Worm (Caenorhabditis elegans) whole organism, L1 larva: ENCODE results near the gene C14B1.12.
"Not testable (repeated sequence)": the region's sequence is repeated elsewhere in the genome, so short reads cannot be mapped to it uniquely, and the experiment has no call there.

ENCODE experiments used
- Y116A8C.19 ChIP-seq: sonication (generic microtip); optimal IDR thresholded peaks from 2 replicates; lab custom pipeline; 2016; ENCODE audit warnings: missing compliant biosample characterization, missing genetic modification characterization, borderline replicate concordance
- aly-2 ChIP-seq: fragments of 150-350 bp; optimal IDR thresholded peaks from 2 replicates; lab custom pipeline; 2014; ENCODE audit warnings: missing biosample characterization, missing genetic modification characterization
- ceh-82 ChIP-seq, 3 experiments: fragments of 150-350 bp in 1 of 3; sonication (generic microtip) in 2 of 3; optimal IDR thresholded peaks; 2 replicates each; lab custom pipeline; 2014 to 2017; ENCODE audit warnings: missing biosample characterization in 3 of 3, missing genetic modification characterization in 3 of 3
- ceh-88 ChIP-seq: fragments of 200-800 bp; sonication (Bioruptor generic); IDR thresholded peaks from 2 replicates; pipeline ENCODE4 v1.3.6; 2022; ENCODE audit warnings: missing genetic modification characterization, missing compliant biosample characterization
- ceh-90 ChIP-seq: sonication (generic microtip); optimal IDR thresholded peaks from 2 replicates; lab custom pipeline; 2016; ENCODE audit warnings: missing genetic modification characterization, missing compliant biosample characterization
- dpl-1 ChIP-seq, 3 experiments: fragments of 150-350 bp in 2 of 3; sonication (generic microtip) in 1 of 3; optimal IDR thresholded peaks; 2 replicates each; lab custom pipeline; 2014 to 2017; ENCODE audit warnings: missing biosample characterization in 3 of 3, missing genetic modification characterization in 3 of 3, missing genetic modification reagents in 3 of 3
- dsc-1 ChIP-seq: sonication (generic microtip); optimal IDR thresholded peaks from 2 replicates; lab custom pipeline; 2016; ENCODE audit warnings: mild to moderate bottlenecking, missing genetic modification characterization, missing compliant biosample characterization
- efl-1 ChIP-seq, 4 experiments: fragments of 150-350 bp; optimal IDR thresholded peaks in 3 of 4; peaks in 1 of 4; 1 replicate in 1 of 4; 2 replicates in 3 of 4; lab custom pipeline; 2014; ENCODE audit warnings: missing biosample characterization in 2 of 4, missing genetic modification characterization in 2 of 4, missing genetic modification reagents in 2 of 4
- egl-13 ChIP-seq: sonication (generic microtip); optimal IDR thresholded peaks from 2 replicates; lab custom pipeline; 2016; ENCODE audit warnings: missing genotype, missing genetic modification reagents, missing genetic modification characterization, missing compliant biosample characterization
- ets-5 ChIP-seq: fragments of 200-800 bp; sonication (Bioruptor generic); IDR thresholded peaks from 2 replicates; pipeline ENCODE4 v1.3.6; 2022; ENCODE audit warnings: missing genetic modification characterization, missing compliant biosample characterization
- grh-1 ChIP-seq: fragments of 200-800 bp; sonication (Bioruptor generic); IDR thresholded peaks from 2 replicates; pipeline ENCODE4 v1.3.6; 2022; ENCODE audit warnings: missing genetic modification reagents, missing genetic modification characterization, missing compliant biosample characterization
- hpl-2 ChIP-seq: fragments of 150-350 bp; optimal IDR thresholded peaks from 2 replicates; lab custom pipeline; 2014; ENCODE audit warnings: missing biosample characterization, missing genetic modification reagents, missing genetic modification characterization
- isw-1 ChIP-seq: fragments of 200-800 bp; sonication (Bioruptor generic); IDR thresholded peaks from 2 replicates; pipeline ENCODE4 v1.3.6; 2022; ENCODE audit warnings: missing genetic modification characterization, missing compliant biosample characterization
- jun-1 ChIP-seq: fragments of 150-350 bp; optimal IDR thresholded peaks from 2 replicates; lab custom pipeline; 2014; ENCODE audit warnings: missing biosample characterization, missing genetic modification reagents, missing genetic modification characterization
- lin-14 ChIP-seq: fragments of 200-800 bp; sonication (Bioruptor generic); optimal IDR thresholded peaks from 2 replicates; lab custom pipeline; 2018; ENCODE audit warnings: mild to moderate bottlenecking, missing genetic modification characterization, moderate library complexity, missing compliant biosample characterization
- lin-35 ChIP-seq, 2 experiments: fragments of 150-350 bp; optimal IDR thresholded peaks; 2 replicates each; lab custom pipeline; 2014; ENCODE audit warnings: missing biosample characterization in 2 of 2, missing genetic modification characterization in 2 of 2, missing genetic modification reagents in 2 of 2
- lin-39 ChIP-seq: fragments of 150-350 bp; optimal IDR thresholded peaks from 2 replicates; lab custom pipeline; 2014; ENCODE audit warnings: missing biosample characterization, missing genetic modification reagents, missing genetic modification characterization
- lir-3 ChIP-seq: sonication (generic microtip); optimal IDR thresholded peaks from 2 replicates; lab custom pipeline; 2016; ENCODE audit warnings: mild to moderate bottlenecking, missing genetic modification characterization, moderate library complexity, missing compliant biosample characterization; ENCODE audit not compliant: poor library complexity
- lsy-2 ChIP-seq, 2 experiments: fragments of 150-350 bp; optimal IDR thresholded peaks; 2 replicates each; lab custom pipeline; 2014; ENCODE audit warnings: missing biosample characterization in 2 of 2, missing genetic modification characterization in 2 of 2
- mab-9 ChIP-seq: fragments of 200-800 bp; sonication (Bioruptor generic); IDR thresholded peaks from 2 replicates; pipeline ENCODE4 v1.3.6; 2022; ENCODE audit warnings: missing genetic modification reagents, missing genetic modification characterization, missing compliant biosample characterization
- nhr-12 ChIP-seq: sonication (generic microtip); optimal IDR thresholded peaks from 2 replicates; lab custom pipeline; 2017; ENCODE audit warnings: missing biosample characterization, missing genetic modification characterization
- nhr-19 ChIP-seq: fragments of 200-800 bp; sonication (Bioruptor generic); conservative IDR thresholded peaks from 2 replicates; pipeline ENCODE4 v1.3.6; 2022; ENCODE audit warnings: missing genetic modification characterization, missing compliant biosample characterization
- nhr-20 ChIP-seq: sonication (generic microtip); optimal IDR thresholded peaks from 2 replicates; lab custom pipeline; 2016; ENCODE audit warnings: mild to moderate bottlenecking, missing genetic modification characterization, missing compliant biosample characterization
- nhr-237 ChIP-seq: fragments of 150-350 bp; optimal IDR thresholded peaks from 2 replicates; lab custom pipeline; 2014; ENCODE audit warnings: missing biosample characterization, missing genetic modification characterization
- nhr-47 ChIP-seq: sonication (generic microtip); optimal IDR thresholded peaks from 2 replicates; lab custom pipeline; 2016; ENCODE audit warnings: mild to moderate bottlenecking, missing genetic modification characterization, moderate library complexity, missing compliant biosample characterization
- nhr-71 ChIP-seq: sonication (generic microtip); optimal IDR thresholded peaks from 2 replicates; lab custom pipeline; 2016; ENCODE audit warnings: mild to moderate bottlenecking, missing genetic modification characterization, moderate library complexity, missing compliant biosample characterization
- nhr-85 ChIP-seq: sonication (generic microtip); peaks from one replicate; lab custom pipeline; 2016; ENCODE audit warnings: missing genetic modification characterization, inconsistent platforms, missing compliant biosample characterization
- nhr-90 ChIP-seq: sonication (generic microtip); optimal IDR thresholded peaks from 2 replicates; lab custom pipeline; 2016; ENCODE audit warnings: mild to moderate bottlenecking, missing genetic modification characterization, missing compliant biosample characterization; ENCODE audit not compliant: poor library complexity
- rnt-1 ChIP-seq: sonication (generic microtip); optimal IDR thresholded peaks from 2 replicates; lab custom pipeline; 2016; ENCODE audit warnings: mild to moderate bottlenecking, missing genetic modification characterization, moderate library complexity, missing compliant biosample characterization
- skn-1 ChIP-seq: fragments of 150-350 bp; optimal IDR thresholded peaks from 2 replicates; lab custom pipeline; 2014; ENCODE audit warnings: missing biosample characterization, missing genetic modification characterization
- snu-23 ChIP-seq: sonication (generic microtip); optimal IDR thresholded peaks from 2 replicates; lab custom pipeline; 2016; ENCODE audit warnings: missing genetic modification characterization, missing compliant biosample characterization
- sox-4 ChIP-seq: sonication (generic microtip); optimal IDR thresholded peaks from 2 replicates; lab custom pipeline; 2016; ENCODE audit warnings: missing genetic modification characterization, missing compliant biosample characterization
- swsn-7 ChIP-seq: sonication (generic microtip); optimal IDR thresholded peaks from 2 replicates; lab custom pipeline; 2016; ENCODE audit warnings: missing genetic modification characterization, missing compliant biosample characterization
- tbx-2 ChIP-seq: sonication (generic microtip); optimal IDR thresholded peaks from 2 replicates; lab custom pipeline; 2016; ENCODE audit warnings: missing genetic modification characterization, missing compliant biosample characterization
- unc-62 ChIP-seq: fragments of 150-350 bp; optimal IDR thresholded peaks from 2 replicates; lab custom pipeline; 2014; ENCODE audit warnings: missing biosample characterization, missing genetic modification reagents, missing genetic modification characterization
- unc-86 ChIP-seq: sonication (generic microtip); optimal IDR thresholded peaks from 2 replicates; lab custom pipeline; 2016; ENCODE audit warnings: missing genetic modification characterization, missing compliant biosample characterization
- unc-98 ChIP-seq: fragments of 200-800 bp; sonication (Bioruptor generic); IDR thresholded peaks from 2 replicates; pipeline ENCODE4 v1.3.6; 2022; ENCODE audit warnings: missing genetic modification characterization, missing compliant biosample characterization
- xbp-1 ChIP-seq: sonication (generic microtip); optimal IDR thresholded peaks from 2 replicates; lab custom pipeline; 2016; ENCODE audit warnings: missing genetic modification characterization, missing compliant biosample characterization
- zip-4 ChIP-seq: fragments of 200-800 bp; sonication (Bioruptor generic); optimal IDR thresholded peaks from 2 replicates; lab custom pipeline; 2018; ENCODE audit warnings: mild to moderate bottlenecking, missing genetic modification characterization, moderate library complexity, missing compliant biosample characterization

The C14B1.12 gene

ce11 chrIII:3701411-3702310, 23.1 kb downstream of the C14B1.12 start, which contains the start of the genes pdi-1 and C14B1.2 (continued):
- no peak for TF ChIP-seq ets-5 (GFP tag; lab: Robert Waterston, UW)
- no peak for TF ChIP-seq lin-39 (tag; lab: Kevin White, UChicago)

- TF ChIP-seq Y116A8C.19 (tag; lab: Kevin White, UChicago) (no peak), aly-2 (tag; lab: Kevin White, UChicago) (no peak), mab-9 (GFP tag; lab: Robert Waterston, UW) (no peak), zip-4 (no peak), dpl-1 (GFP tag; optimal IDR thresholded peaks at IDR 0.05; lab: Kevin White, UChicago) (no peak), ceh-88 (GFP tag; lab: Robert Waterston, UW) (no peak), snu-23 (GFP tag; lab: Kevin White, UChicago) (no peak), nhr-20 (tag; lab: Kevin White, UChicago) (no peak), nhr-12 (no peak)
Measured at ce11 chrIII:3699275-3699674, 25.5 kb downstream of the C14B1.12 start, which contains the start of gene cyn-9. Gene cyn-9 (minus strand): TSS chrIII:3699640.

- TF ChIP-seq lsy-2 (tag; optimal IDR thresholded peaks at IDR 0.05; lab: Kevin White, UChicago), result no peak
- TF ChIP-seq jun-1 (tag; lab: Kevin White, UChicago), result no peak
- no peak for TF ChIP-seq lin-35 (GFP tag; optimal IDR thresholded peaks at IDR 0.05; lab: Kevin White, UChicago)
- no peak for TF ChIP-seq hpl-2 (GFP tag; lab: Kevin White, UChicago)
- no peak for TF ChIP-seq unc-62 (GFP tag; lab: Kevin White, UChicago)
- no peak for TF ChIP-seq isw-1
- TF ChIP-seq nhr-71 (tag; lab: Kevin White, UChicago), result no peak
- no peak for TF ChIP-seq zip-4
- TF ChIP-seq skn-1, result no peak
- no peak for TF ChIP-seq grh-1
- TF ChIP-seq nhr-85 (tag; lab: Kevin White, UChicago), result no peak
- TF ChIP-seq tbx-2 (tag; lab: Kevin White, UChicago), result no peak
- TF ChIP-seq ceh-90, result no peak
- TF ChIP-seq egl-13 (tag; lab: Kevin White, UChicago), result no peak
- TF ChIP-seq sox-4 (tag; lab: Kevin White, UChicago), result no peak
- no peak for TF ChIP-seq nhr-237 (tag; lab: Kevin White, UChicago)
Measured at ce11 chrIII:3698366-3698765, 26.4 kb downstream of the C14B1.12 start.

- not testable (repeated sequence) for TF ChIP-seq efl-1 (optimal IDR thresholded peaks at IDR 0.05; lab: Kevin White, UChicago)
- TF ChIP-seq efl-1 (GFP tag; optimal IDR thresholded peaks at IDR 0.05 in 1 of 2; lab: Kevin White, UChicago) (peak in 1 of 2 experiments; percentile 57), isw-1 (0 out of 2 replicates have a peak, but pooled peaks have one; percentile 4), nhr-19 (GFP tag; lab: Robert Waterston, UW) (peak; percentile 46)
Measured at ce11 chrIII:3697181-3697580, 27.6 kb downstream of the C14B1.12 start.

ce11 chrIII:3695398-3695797, 29.4 kb downstream of the C14B1.12 start:
- TF ChIP-seq ceh-82 (tag; optimal IDR thresholded peaks at IDR 0.05; lab: Kevin White, UChicago) (peak in 1 of 3 experiments; percentile 16), unc-86 (tag; lab: Kevin White, UChicago) (peak; percentile 31), rnt-1 (tag; lab: Kevin White, UChicago) (peak; percentile 45), grh-1 (peak; percentile 77), nhr-71 (tag; lab: Kevin White, UChicago) (peak; percentile 55), nhr-19 (GFP tag; lab: Robert Waterston, UW) (peak; percentile 80), lir-3 (tag; lab: Kevin White, UChicago) (peak; percentile 34), nhr-85 (tag; lab: Kevin White, UChicago) (peak; percentile 71), efl-1 (optimal IDR thresholded peaks at IDR 0.05; lab: Kevin White, UChicago) (peak; percentile 42 to 55), efl-1 (GFP tag; optimal IDR thresholded peaks at IDR 0.05 in 1 of 2; lab: Kevin White, UChicago) (peak; percentile 4 to 87), unc-98 (GFP tag; lab: Robert Waterston, UW) (peak; percentile 9; the same call in 1 of the 2 replicates), nhr-90 (tag; lab: Kevin White, UChicago) (peak; percentile 16), tbx-2 (tag; lab: Kevin White, UChicago) (peak; percentile 26), lin-14 (GFP tag; lab: Kevin White, UChicago) (peak; percentile 51), nhr-20 (tag; lab: Kevin White, UChicago) (peak; percentile 24), mab-9 (GFP tag; lab: Robert Waterston, UW) (peak; percentile 77), xbp-1 (tag; lab: Kevin White, UChicago) (peak; percentile 6), swsn-7 (tag; lab: Kevin White, UChicago) (peak; percentile 47), snu-23 (GFP tag; lab: Kevin White, UChicago) (peak; percentile 37), dsc-1 (tag; lab: Kevin White, UChicago) (peak; percentile 28), sox-4 (tag; lab: Kevin White, UChicago) (peak; percentile 27), isw-1 (peak; percentile 65), ceh-88 (GFP tag; lab: Robert Waterston, UW) (0 out of 2 replicates have a peak, but pooled peaks have one; percentile 24), nhr-47 (tag; lab: Kevin White, UChicago) (peak; percentile 64), dpl-1 (GFP tag; optimal IDR thresholded peaks at IDR 0.05; lab: Kevin White, UChicago) (peak in 1 of 3 experiments; percentile 7)
